Worm (Caenorhabditis elegans): ENCODE results near the gene srj-57.

- TF ChIP-seq W03F9.2 (tag; optimal IDR thresholded peaks at IDR 0.05) = no peak
- TF ChIP-seq dao-5 (tag; optimal IDR thresholded peaks at IDR 0.05) = no peak
Observed at ce11 chrV:2869503-2869902, 14.1 kb upstream of the srj-57 start, which contains the start of gene srh-241.
